Worm (Caenorhabditis elegans) whole organism, midembryonic: ENCODE measurements around the gene C30H6.5.

ENCODE experiments used
- T22C8.4 ChIP-seq: fragments of 200-800 bp; sonication (Bioruptor generic); IDR thresholded peaks from 2 replicates; pipeline ENCODE4 v1.3.6; 2022; ENCODE audit warnings: missing genetic modification characterization, missing compliant biosample characterization
- flt-1 ChIP-seq: fragments of 200-800 bp; sonication (Bioruptor generic); IDR thresholded peaks from 2 replicates; pipeline ENCODE4 v1.3.6; 2022; ENCODE audit warnings: missing genetic modification characterization, missing compliant biosample characterization
- klf-2 ChIP-seq: fragments of 200-800 bp; sonication (Bioruptor generic); conservative IDR thresholded peaks from 2 replicates; pipeline ENCODE4 v1.3.6; 2022; ENCODE audit warnings: missing genetic modification reagents, missing genetic modification characterization, missing compliant biosample characterization
- med-1 ChIP-seq: sonication (generic microtip); optimal IDR thresholded peaks from 2 replicates; lab custom pipeline; 2017; ENCODE audit warnings: missing genetic modification characterization, mild to moderate bottlenecking, missing compliant biosample characterization, antibody characterized with exemption, missing genetic modification reagents; ENCODE audit not compliant: insufficient read depth
- ref-1 ChIP-seq: fragments of 200-800 bp; sonication (Bioruptor generic); conservative IDR thresholded peaks from 2 replicates; pipeline ENCODE4 v1.3.6; 2022; ENCODE audit warnings: missing genetic modification reagents, missing genetic modification characterization, missing compliant biosample characterization
- tab-1 ChIP-seq: fragments of 200-800 bp; sonication (Bioruptor generic); IDR thresholded peaks from 2 replicates; pipeline ENCODE4 v1.3.6; 2022; ENCODE audit warnings: missing genetic modification characterization, missing compliant biosample characterization
- ztf-23 ChIP-seq: fragments of 200-800 bp; sonication (Bioruptor generic); IDR thresholded peaks from 2 replicates; pipeline ENCODE4 v1.3.6; 2022; ENCODE audit warnings: missing genetic modification reagents, missing genetic modification characterization, missing compliant biosample characterization
- ztf-29 ChIP-seq: fragments of 200-800 bp; sonication (Bioruptor generic); IDR thresholded peaks from 2 replicates; pipeline ENCODE4 v1.3.6; 2022; ENCODE audit warnings: missing genetic modification reagents, missing genetic modification characterization, missing compliant biosample characterization

ce11 chrIV:17328834-17329233, 42.7 kb upstream of the C30H6.5 start, which contains the start of gene ceh-88:
- TF ChIP-seq ref-1 (GFP tag; lab: Robert Waterston, UW) (no peak), flt-1 (GFP tag; lab: Robert Waterston, UW) (no peak), ztf-23 (GFP tag; lab: Robert Waterston, UW) (no peak), T22C8.4 (GFP tag; lab: Robert Waterston, UW) (no peak), med-1 (GFP tag; lab: Kevin White, UChicago) (no peak), ztf-29 (no peak), tab-1 (GFP tag; lab: Robert Waterston, UW) (no peak), klf-2 (GFP tag; lab: Robert Waterston, UW) (no peak)
